Worm (Caenorhabditis elegans) whole organism, L4 larva: ENCODE results near the gene T16G12.4.

Experiments used
- ceh-62 ChIP-seq: sonication (generic microtip); optimal IDR thresholded peaks from 2 replicates; lab custom pipeline; 2017; ENCODE audit warnings: missing biosample characterization, missing genetic modification characterization
- fos-1 ChIP-seq: fragments of 150-350 bp; optimal IDR thresholded peaks from 2 replicates; lab custom pipeline; 2014; ENCODE audit warnings: missing biosample characterization, missing genetic modification characterization
- lsy-2 ChIP-seq, 2 experiments: fragments of 150-350 bp in 1 of 2; sonication (generic microtip) in 1 of 2; optimal IDR thresholded peaks; 2 replicates each; lab custom pipeline; 2014 to 2017; ENCODE audit warnings: missing biosample characterization in 2 of 2, missing genetic modification characterization in 2 of 2
- nhr-102 ChIP-seq: sonication (generic microtip); optimal IDR thresholded peaks from 2 replicates; lab custom pipeline; 2016; ENCODE audit warnings: mild to moderate bottlenecking, missing genetic modification characterization, moderate library complexity, missing compliant biosample characterization
- pqm-1 ChIP-seq: sonication (generic microtip); optimal IDR thresholded peaks from 2 replicates; lab custom pipeline; 2017; ENCODE audit warnings: missing biosample characterization, missing genetic modification characterization

- TF ChIP-seq nhr-102 (tag; lab: Kevin White, UChicago): no peak
- TF ChIP-seq fos-1 (tag; lab: Kevin White, UChicago): no peak
- TF ChIP-seq lsy-2 (tag; optimal IDR thresholded peaks at IDR 0.05; lab: Kevin White, UChicago): no peak
- TF ChIP-seq ceh-62: no peak
- no peak for TF ChIP-seq pqm-1 (tag; lab: Kevin White, UChicago)
Observed at ce11 chrIII:10085103-10085502, 27.5 kb downstream of the T16G12.4 start, which contains the start of gene T16H12.13.
